Fruit fly (Drosophila melanogaster): Measurements from ENCODE around the gene Sirt6.

Gene Sirt6

dm6 chr3R:10222416-10222815 lies 39.2 kb downstream of the Sirt6 start, which contains the start of gene CG12420:
CG12420 (plus strand) TSS chr3R:10222698.
- TF ChIP-seq CG8478 (optimal IDR thresholded peaks at IDR 0.05) (no peak), usp (GFP tag; optimal IDR thresholded peaks at IDR 0.05) (no peak), psq (optimal IDR thresholded peaks at IDR 0.05) (no peak), Dll (optimal IDR thresholded peaks at IDR 0.05) (no peak), EcR (GFP tag; optimal IDR thresholded peaks at IDR 0.05) (no peak), pan (optimal IDR thresholded peaks at IDR 0.05) (no peak)

dm6 chr3R:10217998-10218397 lies 43.7 kb downstream of the Sirt6 start:
- TF ChIP-seq psq (optimal IDR thresholded peaks at IDR 0.05) (no peak), usp (GFP tag; optimal IDR thresholded peaks at IDR 0.05) (no peak), EcR (GFP tag; optimal IDR thresholded peaks at IDR 0.05) (no peak), CG8478 (optimal IDR thresholded peaks at IDR 0.05) (no peak), pan (optimal IDR thresholded peaks at IDR 0.05) (no peak), Dll (optimal IDR thresholded peaks at IDR 0.05) (no peak)

- TF ChIP-seq psq (optimal IDR thresholded peaks at IDR 0.05) = no peak
- no peak for TF ChIP-seq pan (optimal IDR thresholded peaks at IDR 0.05)
- TF ChIP-seq EcR (GFP tag; optimal IDR thresholded peaks at IDR 0.05) = no peak
- no peak for TF ChIP-seq Dll (optimal IDR thresholded peaks at IDR 0.05)
- TF ChIP-seq usp (GFP tag; optimal IDR thresholded peaks at IDR 0.05) = no peak
- TF ChIP-seq CG8478 (optimal IDR thresholded peaks at IDR 0.05) = no peak
Measured at dm6 chr3R:10213430-10213829, 48.2 kb downstream of the Sirt6 start.

dm6 chr3R:10212799-10213198 lies 48.9 kb downstream of the Sirt6 start, which contains the start of gene Timp:
Timp (minus strand) TSS chr3R:10213007.
- TF ChIP-seq usp (GFP tag; optimal IDR thresholded peaks at IDR 0.05) (no peak), Dll (optimal IDR thresholded peaks at IDR 0.05) (no peak), psq (optimal IDR thresholded peaks at IDR 0.05) (no peak), pan (optimal IDR thresholded peaks at IDR 0.05) (no peak), CG8478 (optimal IDR thresholded peaks at IDR 0.05) (no peak), EcR (GFP tag; optimal IDR thresholded peaks at IDR 0.05) (no peak)

dm6 chr3R:10206740-10207139 lies 54.9 kb downstream of the Sirt6 start:
- no peak for TF ChIP-seq Dll (optimal IDR thresholded peaks at IDR 0.05)
- no peak for TF ChIP-seq psq (optimal IDR thresholded peaks at IDR 0.05)
- no peak for TF ChIP-seq usp (GFP tag; optimal IDR thresholded peaks at IDR 0.05)
- TF ChIP-seq EcR (GFP tag; optimal IDR thresholded peaks at IDR 0.05) = no peak

Measured in whole organism.